Worm (Caenorhabditis elegans) whole organism, young adult: ENCODE measurements around the gene ced-6.
A peak's percentile ranks its signal among the peaks of the same experiment; 100 is the strongest.

Experiments used
- B0019.2 ChIP-seq: fragments of 200-800 bp; sonication (Bioruptor generic); conservative IDR thresholded peaks from 2 replicates; pipeline ENCODE4 v1.3.6; 2022; ENCODE audit warnings: missing genetic modification reagents, missing genetic modification characterization, missing compliant biosample characterization
- B0336.3 ChIP-seq: fragments of 200-800 bp; sonication (Bioruptor generic); IDR thresholded peaks from 2 replicates; pipeline ENCODE4 v1.3.6; 2022; ENCODE audit warnings: missing genetic modification characterization, missing compliant biosample characterization
- D2030.7 ChIP-seq: fragments of 200-800 bp; sonication (Bioruptor generic); IDR thresholded peaks from 2 replicates; pipeline ENCODE4 v1.3.6; 2022; ENCODE audit warnings: missing genetic modification reagents, missing genetic modification characterization, missing compliant biosample characterization
- F23B12.7 ChIP-seq: sonication (generic microtip); optimal IDR thresholded peaks from 2 replicates; lab custom pipeline; 2017; ENCODE audit warnings: missing genetic modification characterization, mild to moderate bottlenecking, missing compliant biosample characterization, antibody characterized with exemption, moderate library complexity; ENCODE audit not compliant: insufficient read depth
- F33H1.4 ChIP-seq: fragments of 200-800 bp; sonication (Bioruptor generic); IDR thresholded peaks from 2 replicates; pipeline ENCODE4 v1.3.6; 2022; ENCODE audit warnings: missing genetic modification reagents, missing genetic modification characterization, missing compliant biosample characterization
- F49E8.2 ChIP-seq: sonication (generic microtip); optimal IDR thresholded peaks from 3 replicates; lab custom pipeline; 2017; ENCODE audit warnings: missing genetic modification characterization, mild to moderate bottlenecking, missing compliant biosample characterization, antibody characterized with exemption, moderate library complexity; ENCODE audit not compliant: insufficient read depth
- Y53G8AR.9 ChIP-seq: fragments of 200-800 bp; sonication (Bioruptor generic); conservative IDR thresholded peaks from 2 replicates; pipeline ENCODE4 v1.3.6; 2022; ENCODE audit warnings: missing genetic modification reagents, missing genetic modification characterization, missing compliant biosample characterization
- aptf-3 ChIP-seq: fragments of 200-800 bp; sonication (Bioruptor generic); IDR thresholded peaks from 2 replicates; pipeline ENCODE4 v1.3.6; 2022; ENCODE audit warnings: missing genetic modification characterization, missing compliant biosample characterization
- attf-3 ChIP-seq: fragments of 200-800 bp; sonication (Bioruptor generic); conservative IDR thresholded peaks from 2 replicates; pipeline ENCODE4 v1.3.6; 2022; ENCODE audit warnings: missing genetic modification reagents, missing genetic modification characterization, missing compliant biosample characterization
- attf-5 ChIP-seq: fragments of 200-800 bp; sonication (Bioruptor generic); optimal IDR thresholded peaks from 2 replicates; lab custom pipeline; 2018; ENCODE audit warnings: mild to moderate bottlenecking, missing genetic modification characterization, missing compliant biosample characterization
- cebp-1 ChIP-seq, 2 experiments: fragments of 200-800 bp in 1 of 2; sonication (Bioruptor generic) in 1 of 2; sonication (generic microtip) in 1 of 2; IDR thresholded peaks in 1 of 2; optimal IDR thresholded peaks in 1 of 2; 2 replicates each; pipeline versions ENCODE4 v1.3.6 to Lab custom; 2017 to 2022; ENCODE audit warnings: missing compliant biosample characterization in 2 of 2, missing genetic modification characterization in 2 of 2, mild to moderate bottlenecking in 1 of 2, missing genetic modification reagents in 1 of 2, moderate library complexity in 1 of 2
- ceh-91 ChIP-seq: fragments of 200-800 bp; sonication (Bioruptor generic); IDR thresholded peaks from 2 replicates; pipeline ENCODE4 v1.3.6; 2022; ENCODE audit warnings: missing genetic modification reagents, missing genetic modification characterization, missing compliant biosample characterization
- chd-7 ChIP-seq: sonication (generic microtip); optimal IDR thresholded peaks from 2 replicates; lab custom pipeline; 2016; ENCODE audit warnings: mild to moderate bottlenecking, missing genetic modification characterization, moderate library complexity, missing compliant biosample characterization
- dox-1 ChIP-seq: fragments of 200-800 bp; sonication (Bioruptor generic); IDR thresholded peaks from 2 replicates; pipeline ENCODE4 v1.3.6; 2022; ENCODE audit warnings: missing genetic modification reagents, missing genetic modification characterization, missing compliant biosample characterization
- dpl-1 ChIP-seq: fragments of 150-350 bp; optimal IDR thresholded peaks from 2 replicates; lab custom pipeline; 2014; ENCODE audit warnings: missing biosample characterization, missing genetic modification reagents, missing genetic modification characterization
- efl-1 ChIP-seq: fragments of 150-350 bp; optimal IDR thresholded peaks from 2 replicates; lab custom pipeline; 2014; ENCODE audit warnings: missing biosample characterization, missing genetic modification reagents, missing genetic modification characterization
- hmg-1.2 ChIP-seq: fragments of 200-800 bp; sonication (Bioruptor generic); IDR thresholded peaks from 2 replicates; pipeline ENCODE4 v1.3.6; 2022; ENCODE audit warnings: missing genetic modification reagents, missing genetic modification characterization, missing compliant biosample characterization
- hrde-1 ChIP-seq: sonication (generic microtip); optimal IDR thresholded peaks from 2 replicates; lab custom pipeline; 2016; ENCODE audit warnings: missing genetic modification characterization, mild to moderate bottlenecking, missing compliant biosample characterization, moderate library complexity, missing genotype, missing genetic modification reagents, borderline replicate concordance
- lin-35 ChIP-seq, 3 experiments: fragments of 150-350 bp in 2 of 3; sonication (generic microtip) in 1 of 3; optimal IDR thresholded peaks; 2 replicates each; lab custom pipeline; 2014 to 2018; ENCODE audit warnings: missing biosample characterization in 3 of 3, missing genetic modification characterization in 3 of 3, missing genetic modification reagents in 3 of 3
- lin-54 ChIP-seq: fragments of 200-800 bp; sonication (Bioruptor generic); optimal IDR thresholded peaks from 2 replicates; lab custom pipeline; 2018; ENCODE audit warnings: mild to moderate bottlenecking, missing genetic modification characterization, missing compliant biosample characterization
- lsl-1 ChIP-seq: fragments of 200-800 bp; sonication (Bioruptor generic); optimal IDR thresholded peaks from 2 replicates; lab custom pipeline; 2018; ENCODE audit warnings: mild to moderate bottlenecking, missing genetic modification characterization, moderate library complexity, missing compliant biosample characterization
- lsy-27 ChIP-seq: sonication (generic microtip); optimal IDR thresholded peaks from 2 replicates; lab custom pipeline; 2017; ENCODE audit warnings: missing genetic modification characterization, mild to moderate bottlenecking, missing compliant biosample characterization, antibody characterized with exemption, missing genotype, borderline replicate concordance; ENCODE audit not compliant: insufficient read depth
- madf-3 ChIP-seq: fragments of 200-800 bp; sonication (Bioruptor generic); IDR thresholded peaks from 2 replicates; pipeline ENCODE4 v1.3.6; 2022; ENCODE audit warnings: missing genetic modification reagents, missing genetic modification characterization, missing compliant biosample characterization
- madf-6 ChIP-seq: fragments of 200-800 bp; sonication (Bioruptor generic); IDR thresholded peaks from 2 replicates; pipeline ENCODE4 v1.3.6; 2022; ENCODE audit warnings: missing genetic modification reagents, missing genetic modification characterization, missing compliant biosample characterization
- madf-8 ChIP-seq: fragments of 200-800 bp; sonication (Bioruptor generic); conservative IDR thresholded peaks from 2 replicates; pipeline ENCODE4 v1.3.6; 2022; ENCODE audit warnings: missing genetic modification reagents, missing genetic modification characterization, missing compliant biosample characterization
- mcd-1 ChIP-seq: fragments of 200-800 bp; sonication (Bioruptor generic); IDR thresholded peaks from 2 replicates; pipeline ENCODE4 v1.3.6; 2022; ENCODE audit warnings: missing genetic modification reagents, missing genetic modification characterization, missing compliant biosample characterization
- mel-28 ChIP-seq: sonication (generic microtip); optimal IDR thresholded peaks from 2 replicates; lab custom pipeline; 2016; ENCODE audit warnings: borderline replicate concordance, mild to moderate bottlenecking, missing genetic modification characterization, missing compliant biosample characterization
- nfya-2 ChIP-seq: fragments of 200-800 bp; sonication (Bioruptor generic); IDR thresholded peaks from 2 replicates; pipeline ENCODE4 v1.3.6; 2022; ENCODE audit warnings: missing genetic modification reagents, missing genetic modification characterization, missing compliant biosample characterization
- nhr-80 ChIP-seq: sonication (generic microtip); optimal IDR thresholded peaks from 2 replicates; lab custom pipeline; 2016; ENCODE audit warnings: missing genetic modification characterization, missing compliant biosample characterization
- pbrm-1 ChIP-seq: fragments of 200-800 bp; sonication (Bioruptor generic); IDR thresholded peaks from 2 replicates; pipeline ENCODE4 v1.3.6; 2022; ENCODE audit warnings: missing genetic modification reagents, missing genetic modification characterization, missing compliant biosample characterization
- snpc-1.1 ChIP-seq: sonication (generic microtip); optimal IDR thresholded peaks from 2 replicates; lab custom pipeline; 2017; ENCODE audit warnings: missing genetic modification characterization, mild to moderate bottlenecking, missing compliant biosample characterization, antibody characterized with exemption, moderate library complexity, missing genotype, missing genetic modification reagents; ENCODE audit not compliant: insufficient read depth
- snpc-3.4 ChIP-seq: sonication (generic microtip); optimal IDR thresholded peaks from 2 replicates; lab custom pipeline; 2017; ENCODE audit warnings: missing genetic modification characterization, mild to moderate bottlenecking, missing compliant biosample characterization, antibody characterized with exemption, moderate library complexity, missing genotype, missing genetic modification reagents
- snpc-4 ChIP-seq, 5 experiments: fragments of 150-350 bp in 1 of 5; sonication (generic microtip) in 4 of 5; optimal IDR thresholded peaks; 2 replicates each; lab custom pipeline; 2014 to 2018; ENCODE audit warnings: missing genetic modification characterization in 5 of 5, missing biosample characterization in 3 of 5, antibody characterized with exemption in 2 of 5, mild to moderate bottlenecking in 2 of 5, missing compliant biosample characterization in 2 of 5, missing genotype in 2 of 5, moderate library complexity in 2 of 5, missing genetic modification reagents in 1 of 5
- tbp1 ChIP-seq: fragments of 200-800 bp; sonication (Bioruptor generic); optimal IDR thresholded peaks from 2 replicates; lab custom pipeline; 2018; ENCODE audit warnings: mild to moderate bottlenecking, missing genetic modification characterization, missing compliant biosample characterization
- ztf-18 ChIP-seq: sonication (generic microtip); optimal IDR thresholded peaks from 2 replicates; lab custom pipeline; 2016; ENCODE audit warnings: missing genotype, mild to moderate bottlenecking, missing genetic modification characterization, missing compliant biosample characterization

Gene ced-6

DNA sequence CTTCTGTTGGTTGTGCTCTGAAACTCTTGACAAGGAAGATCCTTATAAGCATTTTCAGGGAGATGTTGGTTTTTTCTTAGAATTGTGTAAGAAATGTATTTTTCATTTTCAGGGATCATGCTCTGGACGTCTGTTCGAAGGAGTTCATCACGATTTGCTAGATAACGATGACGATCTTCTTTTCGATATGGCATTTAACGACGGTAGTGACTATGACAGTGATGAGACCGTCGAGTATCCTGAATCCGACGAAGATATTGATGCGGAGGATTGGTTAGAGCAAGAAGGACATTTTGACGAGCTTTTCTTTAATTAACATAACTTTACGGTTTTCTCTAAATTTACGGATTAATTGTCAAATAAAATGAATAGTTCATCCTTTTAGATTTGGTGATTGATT is 6.8 kb upstream of the ced-6 start (continued):
- TF ChIP-seq madf-3 (GFP tag; lab: Robert Waterston, UW) (0 out of 2 replicates have a peak, but pooled peaks have one; percentile 32), lsl-1 (GFP tag; lab: Kevin White, UChicago) (peak; percentile 24), F33H1.4 (GFP tag; lab: Robert Waterston, UW) (peak; percentile 33; the same call in 1 of the 2 replicates), hrde-1 (tag; lab: Kevin White, UChicago) (peak; percentile 59)
- TF ChIP-seq, all 124 proteins: peak for 23

DNA sequence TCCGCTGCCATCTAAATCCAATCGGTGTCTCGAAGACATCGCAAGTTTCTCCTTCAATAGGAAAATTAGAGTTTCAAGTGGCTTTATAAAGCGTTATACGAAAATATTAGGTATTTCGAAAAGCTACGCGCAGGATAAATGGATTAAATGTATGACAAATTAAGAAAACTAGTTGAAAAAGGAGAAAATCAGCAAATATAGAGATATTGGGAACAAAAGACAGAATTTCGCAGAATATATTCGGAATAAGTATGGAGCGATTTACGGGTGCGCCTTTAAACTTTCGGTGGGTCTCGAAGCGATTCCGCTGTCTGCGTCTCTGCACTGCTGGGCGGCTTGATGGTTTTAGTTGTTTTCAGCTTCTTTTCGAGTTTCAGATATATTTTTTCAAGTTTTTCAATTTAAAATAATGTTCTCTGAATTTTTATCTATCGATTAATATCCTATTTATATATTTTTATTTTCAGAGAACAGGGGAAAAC is 3.9 kb upstream of the ced-6 start, which contains the start of the genes ddx-15 and ucr-1:
Gene ddx-15 (minus strand): TSS at position 51 of the 482 bp plus-strand sequence.
Gene ucr-1 (plus strand): TSS at position 468 of the 482 bp plus-strand sequence.
- peak; percentile 4 for TF ChIP-seq ztf-18 (tag; lab: Kevin White, UChicago)
- no peak for TF ChIP-seq lsy-27 (tag; lab: Kevin White, UChicago)
- TF ChIP-seq pbrm-1 (GFP tag; lab: Robert Waterston, UW): peak; percentile 59; the same call in 1 of the 2 replicates
- peak; percentile 64 for TF ChIP-seq ceh-91 (GFP tag; lab: Robert Waterston, UW)
- TF ChIP-seq nfya-2 (GFP tag; lab: Robert Waterston, UW): no peak
- no peak for TF ChIP-seq chd-7
- no peak for TF ChIP-seq mel-28 (tag; lab: Kevin White, UChicago)
- peak; percentile 31; the same call in 1 of the 2 replicates for TF ChIP-seq madf-8
- TF ChIP-seq dox-1 (GFP tag; lab: Robert Waterston, UW): peak; percentile 66
- TF ChIP-seq B0019.2: peak; percentile 52; the same call in 1 of the 2 replicates
- peak; percentile 47 for TF ChIP-seq F23B12.7
- TF ChIP-seq aptf-3 (GFP tag; lab: Robert Waterston, UW): no peak
- TF ChIP-seq lsl-1 (GFP tag; lab: Kevin White, UChicago): peak; percentile 66
- peak; percentile 63 for TF ChIP-seq attf-5
- TF ChIP-seq lin-35 (GFP tag; optimal IDR thresholded peaks at IDR 0.05; lab: Kevin White, UChicago): peak in 1 of 3 experiments; percentile 36
- peak; percentile 40 for TF ChIP-seq tbp1 (GFP tag; lab: Kevin White, UChicago)
- TF ChIP-seq lin-54 (GFP tag; lab: Kevin White, UChicago): peak; percentile 64
- peak; percentile 74 for TF ChIP-seq mcd-1 (GFP tag; lab: Robert Waterston, UW)
- peak; percentile 51; the same call in 1 of the 2 replicates for TF ChIP-seq attf-3
- TF ChIP-seq F33H1.4 (GFP tag; lab: Robert Waterston, UW): peak; percentile 96
- TF ChIP-seq B0336.3 (GFP tag; lab: Robert Waterston, UW): no peak
- TF ChIP-seq Y53G8AR.9: no peak
- peak; percentile 53 for TF ChIP-seq dpl-1 (GFP tag; lab: Kevin White, UChicago)
- TF ChIP-seq snpc-1.1: peak; percentile 8
- TF ChIP-seq snpc-3.4: peak; percentile 56
- TF ChIP-seq cebp-1 (GFP tag; IDR thresholded peaks at IDR 0.05; lab: Robert Waterston, UW): no peak
- TF ChIP-seq cebp-1 (tag; optimal IDR thresholded peaks at IDR 0.05; lab: Kevin White, UChicago): peak; percentile 18
- TF ChIP-seq efl-1 (GFP tag; lab: Kevin White, UChicago): peak; percentile 40
- peak; percentile 20 for TF ChIP-seq nhr-80 (tag; lab: Kevin White, UChicago)
- TF ChIP-seq F49E8.2 (tag; lab: Kevin White, UChicago): peak; percentile 21
- peak; percentile 62 for TF ChIP-seq D2030.7
- peak; percentile 86 for TF ChIP-seq hmg-1.2 (GFP tag; lab: Robert Waterston, UW)
- peak; percentile 79 for TF ChIP-seq madf-6
- no peak for TF ChIP-seq snpc-4 (GFP tag; optimal IDR thresholded peaks at IDR 0.05; lab: Kevin White, UChicago)
- peak in 2 of 4 experiments; percentile 1 to 45 for TF ChIP-seq snpc-4 (tag; optimal IDR thresholded peaks at IDR 0.05; lab: Kevin White, UChicago)
